Fruit fly (Drosophila melanogaster) whole organism, embryonic: ENCODE data around the gene Cp16.

Experiments
- Aef1 ChIP-seq: fragments of 200-800 bp; sonication (Bioruptor generic); IDR thresholded peaks from 3 replicates; pipeline ENCODE4 v1.3.6; 2022; ENCODE audit warnings: missing biosample characterization, missing genetic modification characterization
- Bdp1 ChIP-seq: fragments of 200-800 bp; sonication (Bioruptor generic); optimal IDR thresholded peaks from 3 replicates; lab custom pipeline; 2016; ENCODE audit warnings: missing biosample characterization, missing genetic modification characterization
- Bteb2 ChIP-seq: fragments of 200-800 bp; sonication (Bioruptor generic); optimal IDR thresholded peaks from 2 replicates; lab custom pipeline; 2016; ENCODE audit warnings: missing biosample characterization, missing genetic modification characterization
- CG11504 ChIP-seq: fragments of 200-800 bp; sonication (Bioruptor generic); optimal IDR thresholded peaks from 3 replicates; lab custom pipeline; 2019; ENCODE audit warnings: missing biosample characterization, mild to moderate bottlenecking, missing genetic modification characterization, moderate library complexity
- CG13123 ChIP-seq: fragments of 200-800 bp; sonication (Bioruptor generic); optimal IDR thresholded peaks from 2 replicates; lab custom pipeline; 2016; ENCODE audit warnings: missing biosample characterization, missing genetic modification characterization
- CG13296 ChIP-seq: fragments of 200-800 bp; sonication (Bioruptor generic); optimal IDR thresholded peaks from 3 replicates; lab custom pipeline; 2018; ENCODE audit warnings: missing biosample characterization, mild to moderate bottlenecking, missing genetic modification characterization
- CG14860 ChIP-seq: fragments of 200-800 bp; sonication (Bioruptor generic); IDR thresholded peaks from 3 replicates; pipeline ENCODE4 v1.3.6; 2022; ENCODE audit warnings: missing biosample characterization, missing genetic modification characterization; ENCODE audit not compliant: partially characterized antibody
- CG1603 ChIP-seq: fragments of 200-800 bp; sonication (Bioruptor generic); optimal IDR thresholded peaks from 2 replicates; lab custom pipeline; 2019; ENCODE audit warnings: missing biosample characterization, mild to moderate bottlenecking, missing genetic modification characterization, moderate library complexity
- CG17385 ChIP-seq: fragments of 200-800 bp; sonication (Bioruptor generic); optimal IDR thresholded peaks from 3 replicates; lab custom pipeline; 2018; ENCODE audit warnings: missing biosample characterization, mild to moderate bottlenecking, missing genetic modification characterization
- CG17612 ChIP-seq: fragments of 200-800 bp; sonication (Bioruptor generic); IDR thresholded peaks from 2 replicates; pipeline ENCODE4 v1.3.6; 2022; ENCODE audit warnings: missing biosample characterization, missing genetic modification characterization
- CG17912 ChIP-seq: fragments of 200-800 bp; sonication (Bioruptor generic); optimal IDR thresholded peaks from 2 replicates; lab custom pipeline; 2018; ENCODE audit warnings: missing biosample characterization, mild to moderate bottlenecking, missing genetic modification characterization
- CG2202 ChIP-seq: fragments of 200-800 bp; sonication (Bioruptor generic); optimal IDR thresholded peaks from 2 replicates; lab custom pipeline; 2018; ENCODE audit warnings: missing biosample characterization, mild to moderate bottlenecking, missing genetic modification characterization
- CG30403 ChIP-seq: fragments of 200-800 bp; sonication (Bioruptor generic); optimal IDR thresholded peaks from 3 replicates; lab custom pipeline; 2016; ENCODE audit warnings: missing biosample characterization, missing genetic modification characterization
- CG34224 ChIP-seq: fragments of 200-800 bp; sonication (Bioruptor generic); IDR thresholded peaks from 3 replicates; pipeline ENCODE4 v1.3.6; 2022; ENCODE audit warnings: missing biosample characterization, missing genetic modification characterization; ENCODE audit not compliant: partially characterized antibody
- CG3847 ChIP-seq: fragments of 200-800 bp; sonication (Bioruptor generic); IDR thresholded peaks from 2 replicates; pipeline ENCODE4 v1.3.6; 2022; ENCODE audit warnings: missing biosample characterization, missing genetic modification characterization
- CG43689 ChIP-seq: fragments of 200-800 bp; sonication (Bioruptor generic); IDR thresholded peaks from 2 replicates; pipeline ENCODE4 v1.3.6; 2022; ENCODE audit warnings: missing biosample characterization, missing genetic modification characterization
- CG6854 ChIP-seq: fragments of 200-800 bp; sonication (Bioruptor generic); optimal IDR thresholded peaks from 3 replicates; lab custom pipeline; 2017; ENCODE audit warnings: missing biosample characterization, mild to moderate bottlenecking, missing genetic modification characterization
- CG9215 ChIP-seq: fragments of 200-800 bp; sonication (Bioruptor generic); IDR thresholded peaks from 2 replicates; pipeline ENCODE4 v1.3.6; 2022; ENCODE audit warnings: missing biosample characterization, missing genetic modification characterization
- CG9609 ChIP-seq: fragments of 200-800 bp; sonication (Bioruptor generic); optimal IDR thresholded peaks from 3 replicates; lab custom pipeline; 2016; ENCODE audit warnings: missing biosample characterization, missing genetic modification characterization
- Dip2 ChIP-seq: fragments of 200-800 bp; sonication (Bioruptor generic); IDR thresholded peaks from 2 replicates; pipeline ENCODE4 v1.3.6; 2022; ENCODE audit warnings: missing biosample characterization, missing genetic modification characterization
- Dip3 ChIP-seq: fragments of 200-800 bp; sonication (Bioruptor generic); optimal IDR thresholded peaks from 3 replicates; lab custom pipeline; 2016; ENCODE audit warnings: missing biosample characterization, missing genetic modification characterization
- E2f2 ChIP-seq: fragments of 200-800 bp; sonication (Bioruptor generic); IDR thresholded peaks from 2 replicates; pipeline ENCODE4 v1.3.6; 2022; ENCODE audit warnings: missing biosample characterization, missing genetic modification characterization
- Eip74EF ChIP-seq, 2 experiments: fragments of 200-800 bp in 1 of 2; fragments of >200 bp in 1 of 2; sonication (Bioruptor generic) in 1 of 2; optimal IDR thresholded peaks; 2 replicates each; lab custom pipeline; 2017 to 2019; ENCODE audit warnings: missing biosample characterization in 2 of 2, missing genetic modification characterization in 2 of 2, mild to moderate bottlenecking in 1 of 2, moderate library complexity in 1 of 2
- H15 ChIP-seq: fragments of 200-800 bp; sonication (Bioruptor generic); IDR thresholded peaks from 3 replicates; pipeline ENCODE4 v1.3.6; 2022; ENCODE audit warnings: missing biosample characterization, missing genetic modification characterization
- HLH3B ChIP-seq: fragments of 200-800 bp; sonication (Bioruptor generic); IDR thresholded peaks from 2 replicates; pipeline ENCODE4 v1.3.6; 2022; ENCODE audit warnings: missing biosample characterization, missing genetic modification characterization
- HLH4C ChIP-seq: fragments of 200-800 bp; sonication (Bioruptor generic); IDR thresholded peaks from 3 replicates; pipeline ENCODE4 v1.3.6; 2022; ENCODE audit warnings: missing biosample characterization, missing genetic modification characterization; ENCODE audit not compliant: partially characterized antibody
- Hsf ChIP-seq: fragments of 200-800 bp; sonication (Bioruptor generic); optimal IDR thresholded peaks from 3 replicates; lab custom pipeline; 2016; ENCODE audit warnings: missing biosample characterization, missing genetic modification characterization
- Jarid2 ChIP-seq: fragments of 200-800 bp; sonication (Bioruptor generic); optimal IDR thresholded peaks from 3 replicates; lab custom pipeline; 2017; ENCODE audit warnings: mild to moderate bottlenecking, missing biosample characterization, missing genetic modification reagents, missing genetic modification characterization
- NFAT ChIP-seq: fragments of 200-800 bp; sonication (Bioruptor generic); IDR thresholded peaks from 2 replicates; pipeline ENCODE4 v1.3.6; 2022; ENCODE audit warnings: missing biosample characterization, missing genetic modification characterization
- Opbp ChIP-seq: fragments of 200-800 bp; sonication (Bioruptor generic); IDR thresholded peaks from 3 replicates; pipeline ENCODE4 v1.3.6; 2022; ENCODE audit warnings: missing biosample characterization, missing genetic modification characterization; ENCODE audit not compliant: partially characterized antibody
- Rx ChIP-seq: fragments of 200-800 bp; sonication (Bioruptor generic); IDR thresholded peaks from 2 replicates; pipeline ENCODE4 v1.3.6; 2022; ENCODE audit warnings: missing biosample characterization, missing genetic modification characterization
- aop ChIP-seq: fragments of 200-800 bp; sonication (Bioruptor generic); IDR thresholded peaks from 2 replicates; pipeline ENCODE4 v1.3.6; 2022; ENCODE audit warnings: missing biosample characterization, missing genetic modification characterization
- bsh ChIP-seq, 2 experiments: fragments of 200-800 bp; sonication (Bioruptor generic); optimal IDR thresholded peaks; 2 replicates each; lab custom pipeline; 2017 to 2018; ENCODE audit warnings: mild to moderate bottlenecking in 2 of 2, missing biosample characterization in 2 of 2, missing genetic modification characterization in 2 of 2, moderate library complexity in 1 of 2
- chm ChIP-seq: fragments of 200-800 bp; sonication (Bioruptor generic); IDR thresholded peaks from 2 replicates; pipeline ENCODE4 v1.3.6; 2022; ENCODE audit warnings: missing biosample characterization, missing genetic modification characterization
- da ChIP-seq: fragments of 200-800 bp; sonication (Bioruptor generic); optimal IDR thresholded peaks from 2 replicates; lab custom pipeline; 2016; ENCODE audit warnings: missing biosample characterization, missing genetic modification characterization
- dm ChIP-seq: fragments of 200-800 bp; sonication (Bioruptor generic); optimal IDR thresholded peaks from 3 replicates; lab custom pipeline; 2016; ENCODE audit warnings: missing biosample characterization, missing genetic modification characterization
- dpn ChIP-seq, 2 experiments: fragments of 200-800 bp; sonication (Bioruptor generic); optimal IDR thresholded peaks; 3 replicates each; lab custom pipeline; 2016; ENCODE audit warnings: missing biosample characterization in 2 of 2, missing genetic modification characterization in 2 of 2
- eve ChIP-seq, 2 experiments: fragments of >200 bp; optimal IDR thresholded peaks; 2 replicates each; lab custom pipeline; 2017; ENCODE audit warnings: missing biosample characterization in 2 of 2, missing genetic modification characterization in 2 of 2
- ewg ChIP-seq: fragments of 200-800 bp; sonication (Bioruptor generic); optimal IDR thresholded peaks from 3 replicates; lab custom pipeline; 2017; ENCODE audit warnings: mild to moderate bottlenecking, missing biosample characterization, missing genetic modification reagents, missing genetic modification characterization
- grau ChIP-seq: fragments of 200-800 bp; optimal IDR thresholded peaks from 3 replicates; lab custom pipeline; 2019; ENCODE audit warnings: missing biosample characterization, mild to moderate bottlenecking, missing genetic modification characterization, moderate library complexity
- gsb ChIP-seq: fragments of 200-800 bp; sonication (Bioruptor generic); IDR thresholded peaks from 2 replicates; pipeline ENCODE4 v1.3.6; 2022; ENCODE audit warnings: missing biosample characterization, missing genetic modification characterization
- klu ChIP-seq: fragments of 200-800 bp; sonication (Bioruptor generic); IDR thresholded peaks from 2 replicates; pipeline ENCODE4 v1.3.6; 2022; ENCODE audit warnings: missing biosample characterization, missing genetic modification characterization
- oc ChIP-seq: fragments of 200-800 bp; sonication (Bioruptor generic); optimal IDR thresholded peaks from 2 replicates; lab custom pipeline; 2018; ENCODE audit warnings: missing biosample characterization, mild to moderate bottlenecking, missing genetic modification characterization, moderate library complexity
- odd ChIP-seq: fragments of 200-800 bp; sonication (Bioruptor generic); optimal IDR thresholded peaks from 2 replicates; lab custom pipeline; 2017; ENCODE audit warnings: missing biosample characterization, mild to moderate bottlenecking, missing genetic modification characterization
- otp ChIP-seq: fragments of 200-800 bp; sonication (Bioruptor generic); IDR thresholded peaks from 3 replicates; pipeline ENCODE4, ENCODE4 v1.3.6; 2022; ENCODE audit warnings: missing biosample characterization, missing genetic modification characterization
- sima ChIP-seq: fragments of 200-800 bp; sonication (Bioruptor generic); optimal IDR thresholded peaks from 2 replicates; lab custom pipeline; 2016; ENCODE audit warnings: missing biosample characterization, missing genetic modification characterization
- ssp ChIP-seq: fragments of 200-800 bp; sonication (Bioruptor generic); IDR thresholded peaks from 2 replicates; pipeline ENCODE4 v1.3.6; 2022; ENCODE audit warnings: missing biosample characterization, missing genetic modification characterization
- tgo ChIP-seq: fragments of 200-800 bp; sonication (Bioruptor generic); IDR thresholded peaks from 3 replicates; pipeline ENCODE4 v1.3.6; 2022; ENCODE audit warnings: missing biosample characterization, missing genetic modification characterization
- zf30C ChIP-seq: fragments of 200-800 bp; sonication (Bioruptor generic); optimal IDR thresholded peaks from 3 replicates; lab custom pipeline; 2018; ENCODE audit warnings: missing biosample characterization, mild to moderate bottlenecking, missing genetic modification characterization

Gene Cp16

dm6 chr3L:8772998-8773684, 41.4 kb downstream of the Cp16 start (continued):
- TF ChIP-seq Rx: peak; percentile 35; the same call in 1 of the 2 replicates
- TF ChIP-seq zf30C (GFP tag; lab: Kevin White, UChicago): no peak
- 0 out of 3 replicates have a peak, but pooled peaks have one; percentile 54 for TF ChIP-seq H15 (GFP tag; lab: Robert Waterston, UW)
- peak; percentile 30 for TF ChIP-seq dm (GFP tag; lab: Kevin White, UChicago)
- TF ChIP-seq odd (GFP tag; lab: Kevin White, UChicago): peak; percentile 74
- TF ChIP-seq oc (tag; lab: Kevin White, UChicago): peak; percentile 91
- TF ChIP-seq CG17612: no peak; the same call in 1 of the 2 replicates
- TF ChIP-seq CG13123 (GFP tag; lab: Kevin White, UChicago): peak; percentile 36
- peak; percentile 62 for TF ChIP-seq HLH3B (GFP tag; lab: Robert Waterston, UW)
- TF ChIP-seq otp (GFP tag; lab: Robert Waterston, UW): peak; percentile 78
- peak; percentile 77 for TF ChIP-seq CG1603 (tag; lab: Kevin White, UChicago)
- peak; percentile 79 for TF ChIP-seq CG11504 (tag; lab: Kevin White, UChicago)
- peak; percentile 80 for TF ChIP-seq CG2202
- TF ChIP-seq E2f2 (GFP tag; lab: Robert Waterston, UW): peak; percentile 63; the same call in 1 of the 2 replicates
- TF ChIP-seq chm (GFP tag; lab: Robert Waterston, UW): 0 out of 2 replicates have a peak, but pooled peaks have one; percentile 24
- no peak for TF ChIP-seq CG43689 (GFP tag; lab: Robert Waterston, UW)
- peak in 1 of 2 experiments; percentile 77 for TF ChIP-seq Eip74EF (GFP tag; optimal IDR thresholded peaks at IDR 0.05; lab: Kevin White, UChicago)
- peak; percentile 77 for TF ChIP-seq tgo
- TF ChIP-seq da: no peak
- TF ChIP-seq Dip3 (GFP tag; lab: Kevin White, UChicago): peak; percentile 23
- peak; percentile 69 for TF ChIP-seq Hsf (GFP tag; lab: Kevin White, UChicago)
- peak in 1 of 2 experiments; percentile 96 for TF ChIP-seq eve (GFP tag; optimal IDR thresholded peaks at IDR 0.05; lab: Kevin White, UChicago)
- TF ChIP-seq NFAT (GFP tag; lab: Robert Waterston, UW): no peak
- peak; percentile 71 for TF ChIP-seq CG30403 (GFP tag; lab: Kevin White, UChicago)
- 0 out of 3 replicates have a peak, but pooled peaks have one; percentile 18 for TF ChIP-seq Aef1 (GFP tag; lab: Robert Waterston, UW)
- peak; percentile 71 for TF ChIP-seq CG17385
- TF ChIP-seq klu: 0 out of 2 replicates have a peak, but pooled peaks have one; percentile 17
- TF ChIP-seq HLH4C (GFP tag; lab: Robert Waterston, UW): no peak
- peak; percentile 19 for TF ChIP-seq CG6854 (GFP tag; lab: Kevin White, UChicago)
- TF ChIP-seq dpn (GFP tag; optimal IDR thresholded peaks at IDR 0.05; lab: Kevin White, UChicago): peak; percentile 4 to 77
- TF ChIP-seq ssp: peak; percentile 47
- TF ChIP-seq ewg (GFP tag; lab: Kevin White, UChicago): peak; percentile 47
- TF ChIP-seq grau (tag; lab: Kevin White, UChicago): peak; percentile 77
- TF ChIP-seq CG3847 (GFP tag; lab: Robert Waterston, UW): peak; percentile 51
- TF ChIP-seq CG13296 (GFP tag; lab: Kevin White, UChicago): peak; percentile 25
- no peak for TF ChIP-seq gsb (GFP tag; lab: Robert Waterston, UW)
- TF ChIP-seq CG9215 (GFP tag; lab: Robert Waterston, UW): peak; percentile 24; the same call in 1 of the 2 replicates
- peak; percentile 3 for TF ChIP-seq Bdp1 (GFP tag; lab: Kevin White, UChicago)
- no peak for TF ChIP-seq sima (GFP tag; lab: Kevin White, UChicago)
- TF ChIP-seq aop: no peak
- no peak for TF ChIP-seq CG17912 (GFP tag; lab: Kevin White, UChicago)
- TF ChIP-seq Dip2 (GFP tag; lab: Robert Waterston, UW): no peak
- no peak for TF ChIP-seq CG34224
- no peak for TF ChIP-seq Opbp (GFP tag; lab: Robert Waterston, UW)
- peak; percentile 28 for TF ChIP-seq Bteb2 (GFP tag; lab: Kevin White, UChicago)
- peak; percentile 33 for TF ChIP-seq Jarid2 (GFP tag; lab: Kevin White, UChicago)
- TF ChIP-seq CG14860 (GFP tag; lab: Robert Waterston, UW): no peak
- peak; percentile 22 for TF ChIP-seq CG9609 (GFP tag; lab: Kevin White, UChicago)
- peak; percentile 27 to 93 for TF ChIP-seq bsh (GFP tag; optimal IDR thresholded peaks at IDR 0.05; lab: Kevin White, UChicago)
